Worm (Caenorhabditis elegans): ENCODE data around the gene srx-51.

Gene srx-51

DNA sequence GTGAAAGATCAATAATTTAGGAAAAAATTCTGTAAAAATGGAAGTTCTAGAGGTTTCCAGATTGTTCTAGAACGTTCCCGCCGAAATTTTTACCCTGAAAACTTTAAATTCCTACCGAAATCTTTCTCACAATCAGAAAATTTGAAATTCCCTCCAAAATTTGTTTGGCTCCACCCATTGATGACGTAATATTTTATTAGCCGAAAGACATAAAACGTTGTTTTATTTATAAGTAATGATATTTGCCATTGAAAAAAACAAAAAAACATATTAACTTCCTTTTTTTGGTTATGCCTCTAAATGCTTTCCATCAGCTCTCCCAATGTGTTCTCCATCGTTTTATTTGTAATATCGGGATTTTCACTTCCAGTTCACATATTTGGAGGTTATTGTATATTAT is 48.6 kb downstream of the srx-51 start, which contains the start of gene srh-295:
Gene srh-295, plus strand, starts transcription at position 301 of the 400 bp plus-strand sequence.
- TF ChIP-seq med-1 (GFP tag; optimal IDR thresholded peaks at IDR 0.05; ENCODE audit: insufficient read depth) (no peak), flt-1 (GFP tag; IDR thresholded peaks at IDR 0.05) (no peak), ztf-29 (GFP tag; IDR thresholded peaks at IDR 0.05) (no peak), ztf-23 (GFP tag; IDR thresholded peaks at IDR 0.05) (no peak), klf-2 (GFP tag; conservative IDR thresholded peaks at IDR 0.05) (no peak), T22C8.4 (GFP tag; IDR thresholded peaks at IDR 0.05) (no peak), tab-1 (GFP tag; IDR thresholded peaks at IDR 0.05) (no peak), ref-1 (GFP tag; conservative IDR thresholded peaks at IDR 0.05) (no peak), cog-1 (tag; optimal IDR thresholded peaks at IDR 0.05) (no peak)

DNA sequence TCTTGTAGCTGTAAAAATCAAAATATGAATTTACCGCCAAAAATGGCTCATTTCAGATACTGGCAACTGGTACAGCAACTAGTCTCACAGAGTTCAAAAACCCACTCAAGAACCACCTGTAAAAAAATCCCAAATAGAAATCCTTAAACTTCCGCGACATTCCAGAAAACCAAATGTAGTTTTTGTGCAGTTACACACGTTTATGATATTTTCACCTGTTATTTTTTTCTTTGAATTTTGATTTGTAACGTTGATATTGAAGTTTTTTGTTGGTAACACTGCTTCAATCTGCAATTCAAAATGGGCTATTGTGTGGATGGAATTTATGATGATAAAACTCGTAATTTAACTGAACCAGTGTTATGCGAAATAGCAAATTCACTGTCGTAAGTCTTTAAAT is 51.2 kb downstream of the srx-51 start, which contains the start of gene srw-113:
Gene srw-113, plus strand, starts transcription at position 301 of the 400 bp plus-strand sequence.
- TF ChIP-seq ztf-29 (GFP tag; IDR thresholded peaks at IDR 0.05) (no peak), ztf-23 (GFP tag; IDR thresholded peaks at IDR 0.05) (no peak), ref-1 (GFP tag; conservative IDR thresholded peaks at IDR 0.05) (no peak), med-1 (GFP tag; optimal IDR thresholded peaks at IDR 0.05; ENCODE audit: insufficient read depth) (no peak), flt-1 (GFP tag; IDR thresholded peaks at IDR 0.05) (no peak), cog-1 (tag; optimal IDR thresholded peaks at IDR 0.05) (no peak), klf-2 (GFP tag; conservative IDR thresholded peaks at IDR 0.05) (no peak), tab-1 (GFP tag; IDR thresholded peaks at IDR 0.05) (no peak), T22C8.4 (GFP tag; IDR thresholded peaks at IDR 0.05) (no peak)

Data from whole organism, midembryonic.